Worm (Caenorhabditis elegans): Measurements from ENCODE around the gene ttr-12.
"Not testable (repeated sequence)": the region's sequence is repeated elsewhere in the genome, so short reads cannot be mapped to it uniquely, and the experiment has no call there.

ttr-12 gene

ce11 chrV:20574872-20575271, 33.7 kb downstream of the ttr-12 start:
- no peak for TF ChIP-seq pqm-1 (tag; optimal IDR thresholded peaks at IDR 0.05)
- TF ChIP-seq snpc-4 (tag; optimal IDR thresholded peaks at IDR 0.05) = no peak
- TF ChIP-seq efl-3 (GFP tag; optimal IDR thresholded peaks at IDR 0.05) = no peak
- TF ChIP-seq grh-1 (GFP tag; IDR thresholded peaks at IDR 0.05) = no peak
- TF ChIP-seq nhr-76 (tag; optimal IDR thresholded peaks at IDR 0.05) = no peak
- TF ChIP-seq hlh-4 (tag; optimal IDR thresholded peaks at IDR 0.05) = no peak
- TF ChIP-seq lin-39 (tag; optimal IDR thresholded peaks at IDR 0.05) = no peak
- TF ChIP-seq nhr-28 (tag; optimal IDR thresholded peaks at IDR 0.05) = no peak
- TF ChIP-seq ztf-4 (tag; optimal IDR thresholded peaks at IDR 0.05) = no peak
- TF ChIP-seq ceh-82 (tag; optimal IDR thresholded peaks at IDR 0.05) = no peak
- TF ChIP-seq fkh-10 (GFP tag; optimal IDR thresholded peaks at IDR 0.05) = no peak
- TF ChIP-seq sox-4 (tag; optimal IDR thresholded peaks at IDR 0.05) = no peak
- no peak for TF ChIP-seq fos-1 (tag; optimal IDR thresholded peaks at IDR 0.05)
- no peak for TF ChIP-seq unc-130 (tag; optimal IDR thresholded peaks at IDR 0.05)
- TF ChIP-seq snu-23 (GFP tag; optimal IDR thresholded peaks at IDR 0.05) = no peak
- TF ChIP-seq zag-1 (tag; optimal IDR thresholded peaks at IDR 0.05) = no peak
- TF ChIP-seq tlp-1 (tag; optimal IDR thresholded peaks at IDR 0.05) = no peak
- TF ChIP-seq nhr-11 (tag; optimal IDR thresholded peaks at IDR 0.05) = no peak

- TF ChIP-seq ztf-4 (tag; optimal IDR thresholded peaks at IDR 0.05) (no peak), ceh-90 (tag; optimal IDR thresholded peaks at IDR 0.05) (no peak), elt-2 (tag; optimal IDR thresholded peaks at IDR 0.05) (no peak), lir-3 (tag; optimal IDR thresholded peaks at IDR 0.05; ENCODE audit: poor library complexity) (no peak), fkh-4 (tag; optimal IDR thresholded peaks at IDR 0.05; ENCODE audit: borderline replicate concordance) (no peak), alr-1 (tag; optimal IDR thresholded peaks at IDR 0.05; ENCODE audit: borderline replicate concordance) (no peak), efl-1 (optimal IDR thresholded peaks at IDR 0.05) (no peak), efl-1 (GFP tag; optimal IDR thresholded peaks at IDR 0.05 in 1 of 2) (peak in 1 of 2 experiments; percentile 4)
Measured at ce11 chrV:20574314-20574713, 34.3 kb downstream of the ttr-12 start, which contains the start of gene clec-263. clec-263 (plus strand) TSS chrV:20574614.

- TF ChIP-seq nhr-90 (tag; optimal IDR thresholded peaks at IDR 0.05; ENCODE audit: poor library complexity) (no peak), nhr-19 (GFP tag; conservative IDR thresholded peaks at IDR 0.05) (no peak), nhr-12 (tag; optimal IDR thresholded peaks at IDR 0.05) (no peak), mep-1 (tag; optimal IDR thresholded peaks at IDR 0.05) (no peak), efl-1 (optimal IDR thresholded peaks at IDR 0.05) (no peak), efl-1 (GFP tag; optimal IDR thresholded peaks at IDR 0.05 in 1 of 2) (no peak), lsy-2 (tag; optimal IDR thresholded peaks at IDR 0.05) (no peak), nhr-47 (tag; optimal IDR thresholded peaks at IDR 0.05) (no peak), tbx-2 (tag; optimal IDR thresholded peaks at IDR 0.05) (no peak), ztf-11 (tag; optimal IDR thresholded peaks at IDR 0.05) (no peak), lin-14 (GFP tag; optimal IDR thresholded peaks at IDR 0.05) (no peak)
Measured at ce11 chrV:20573392-20573791, 35.2 kb downstream of the ttr-12 start, which contains the start of gene F26F2.5. F26F2.5 (plus strand) TSS chrV:20573692.

ce11 chrV:20568995-20569394, 39.6 kb downstream of the ttr-12 start, which contains the start of gene F26F2.4:
F26F2.4 (plus strand) TSS chrV:20569295.
- TF ChIP-seq xbp-1 (tag; optimal IDR thresholded peaks at IDR 0.05); aly-2 (tag; optimal IDR thresholded peaks at IDR 0.05); isw-1 (GFP tag; IDR thresholded peaks at IDR 0.05): not testable (repeated sequence)

- no peak for TF ChIP-seq sup-37 (GFP tag; optimal IDR thresholded peaks at IDR 0.05)
- no peak for TF ChIP-seq ceh-90 (tag; optimal IDR thresholded peaks at IDR 0.05)
- TF ChIP-seq zip-4 (GFP tag; optimal IDR thresholded peaks at IDR 0.05) = no peak
- TF ChIP-seq ztf-11 (tag; optimal IDR thresholded peaks at IDR 0.05) = no peak
- no peak for TF ChIP-seq sptf-1 (tag; optimal IDR thresholded peaks at IDR 0.05)
- TF ChIP-seq fos-1 (tag; optimal IDR thresholded peaks at IDR 0.05) = no peak
- TF ChIP-seq lin-39 (tag; optimal IDR thresholded peaks at IDR 0.05) = no peak
- no peak for TF ChIP-seq unc-86 (tag; optimal IDR thresholded peaks at IDR 0.05)
- no peak for TF ChIP-seq ztf-4 (tag; optimal IDR thresholded peaks at IDR 0.05)
- no peak for TF ChIP-seq pax-3 (tag; optimal IDR thresholded peaks at IDR 0.05)
Measured at ce11 chrV:20566454-20566853, 42.1 kb downstream of the ttr-12 start, which contains the start of gene F26F2.3. F26F2.3 (minus strand) TSS chrV:20566554.
